Fruit fly (Drosophila melanogaster) whole organism, wandering third instar larva: ENCODE results near the gene Toll-9.

Experiments
- Abd-B ChIP-seq: fragments of >200 bp; optimal IDR thresholded peaks from 2 replicates; lab custom pipeline; 2017; ENCODE audit warnings: missing biosample characterization, missing genetic modification characterization
- CG32264 ChIP-seq: fragments of 200-800 bp; sonication (Bioruptor generic); optimal IDR thresholded peaks from 2 replicates; lab custom pipeline; 2016; ENCODE audit warnings: missing biosample characterization, missing genetic modification characterization
- CG9705 ChIP-seq: fragments of 200-800 bp; sonication (Bioruptor generic); optimal IDR thresholded peaks from 2 replicates; lab custom pipeline; 2018; ENCODE audit warnings: missing biosample characterization, mild to moderate bottlenecking, missing genetic modification characterization
- CrebA ChIP-seq: fragments of 200-800 bp; sonication (Bioruptor generic); optimal IDR thresholded peaks from 2 replicates; lab custom pipeline; 2016; ENCODE audit warnings: missing biosample characterization, mild to moderate bottlenecking, missing genetic modification characterization, borderline replicate concordance
- Dfd ChIP-seq: fragments of >200 bp; optimal IDR thresholded peaks from 2 replicates; lab custom pipeline; 2017; ENCODE audit warnings: missing biosample characterization, missing genetic modification characterization
- Dif ChIP-seq: fragments of 200-275, 200-300 bp; sonication (Bioruptor generic); optimal IDR thresholded peaks from 2 replicates; lab custom pipeline; 2018; ENCODE audit warnings: missing biosample characterization, missing genetic modification characterization; ENCODE audit not compliant: partially characterized antibody
- GATAd ChIP-seq: sonication (Bioruptor generic); optimal IDR thresholded peaks from 2 replicates; lab custom pipeline; 2016; ENCODE audit warnings: missing biosample characterization, missing genetic modification characterization
- HLH106 ChIP-seq: fragments of 200-800 bp; optimal IDR thresholded peaks from 3 replicates; lab custom pipeline; 2019; ENCODE audit warnings: missing biosample characterization, mild to moderate bottlenecking, missing genetic modification characterization, moderate library complexity
- Hnf4 ChIP-seq: fragments of 200-800 bp; sonication (Bioruptor generic); optimal IDR thresholded peaks from 2 replicates; lab custom pipeline; 2016; ENCODE audit warnings: missing biosample characterization, mild to moderate bottlenecking, missing genetic modification characterization
- Hr78 ChIP-seq: fragments of >200 bp; optimal IDR thresholded peaks from 2 replicates; lab custom pipeline; 2017; ENCODE audit warnings: missing biosample characterization, missing genetic modification characterization
- Hr83 ChIP-seq: fragments of 200-300 bp; sonication (Bioruptor generic); optimal IDR thresholded peaks from 2 replicates; lab custom pipeline; 2016; ENCODE audit warnings: missing biosample characterization, mild to moderate bottlenecking, missing genetic modification characterization, moderate library complexity; ENCODE audit not compliant: poor library complexity, severe bottlenecking
- Jra ChIP-seq: sonication (Bioruptor generic); optimal IDR thresholded peaks from 2 replicates; lab custom pipeline; 2016; ENCODE audit warnings: missing biosample characterization, missing genetic modification characterization
- Mio ChIP-seq: sonication (Bioruptor generic); optimal IDR thresholded peaks from 2 replicates; lab custom pipeline; 2016; ENCODE audit warnings: missing biosample characterization, missing genetic modification characterization
- Myc ChIP-seq: fragments of >200 bp; optimal IDR thresholded peaks from 2 replicates; lab custom pipeline; 2017
- N ChIP-seq: fragments of >200 bp; optimal IDR thresholded peaks from 2 replicates; lab custom pipeline; 2018; ENCODE audit warnings: missing biosample characterization, missing external identifiers, missing genetic modification characterization
- OdsH ChIP-seq: fragments of 200-800 bp; sonication (Bioruptor generic); optimal IDR thresholded peaks from 2 replicates; lab custom pipeline; 2016; ENCODE audit warnings: missing biosample characterization, mild to moderate bottlenecking, missing genetic modification characterization
- Rel ChIP-seq, 2 experiments: fragments of 200-800 bp; sonication (Bioruptor generic) in 1 of 2; optimal IDR thresholded peaks; 2 replicates in 1 of 2; 3 replicates in 1 of 2; lab custom pipeline; 2016 to 2019; ENCODE audit warnings: mild to moderate bottlenecking in 2 of 2, missing biosample characterization in 2 of 2, missing genetic modification characterization in 2 of 2, moderate library complexity in 1 of 2
- Sp1 ChIP-seq: fragments of 200-800 bp; sonication (Bioruptor generic); optimal IDR thresholded peaks from 3 replicates; lab custom pipeline; 2019; ENCODE audit warnings: missing biosample characterization, mild to moderate bottlenecking, missing genetic modification characterization, moderate library complexity
- Vsx2 ChIP-seq: fragments of 200-300, 225-300 bp; sonication (Bioruptor generic); optimal IDR thresholded peaks from 2 replicates; lab custom pipeline; 2018; ENCODE audit warnings: missing biosample characterization, missing genetic modification characterization; ENCODE audit not compliant: partially characterized antibody
- br ChIP-seq: fragments of 200-800 bp; sonication (Bioruptor generic); optimal IDR thresholded peaks from 2 replicates; lab custom pipeline; 2016; ENCODE audit warnings: missing biosample characterization, missing genetic modification characterization
- brk ChIP-seq: fragments of 200-800 bp; sonication (Bioruptor generic); optimal IDR thresholded peaks from 2 replicates; lab custom pipeline; 2016; ENCODE audit warnings: missing biosample characterization, mild to moderate bottlenecking, missing genetic modification characterization
- dl ChIP-seq, 2 experiments: fragments of 175-275, 200-275 bp in 1 of 2; fragments of 200-275 bp in 1 of 2; sonication (Bioruptor generic); optimal IDR thresholded peaks; lab custom pipeline; 2018; ENCODE audit warnings: mild to moderate bottlenecking in 2 of 2, missing biosample characterization in 2 of 2, missing genetic modification characterization in 2 of 2, moderate library complexity in 2 of 2; ENCODE audit not compliant: partially characterized antibody in 2 of 2, insufficient read depth in 1 of 2
- dmrt93B ChIP-seq: fragments of 200-800 bp; sonication (Bioruptor generic); optimal IDR thresholded peaks from 2 replicates; lab custom pipeline; 2018; ENCODE audit warnings: missing biosample characterization, mild to moderate bottlenecking, missing genetic modification characterization
- dsf ChIP-seq: sonication (Bioruptor generic); optimal IDR thresholded peaks from 2 replicates; lab custom pipeline; 2016; ENCODE audit warnings: missing biosample characterization, missing genetic modification characterization, borderline replicate concordance
- ey ChIP-seq: fragments of 200-800 bp; sonication (Bioruptor generic); optimal IDR thresholded peaks from 2 replicates; lab custom pipeline; 2016; ENCODE audit warnings: missing biosample characterization, missing genetic modification characterization
- foxo ChIP-seq, 2 experiments: fragments of 200-800 bp; sonication (Bioruptor generic); optimal IDR thresholded peaks; 2 replicates in 1 of 2; 3 replicates in 1 of 2; lab custom pipeline; 2016 to 2017; ENCODE audit warnings: missing biosample characterization in 2 of 2, missing genetic modification characterization in 2 of 2
- fru ChIP-seq: fragments of 200-800 bp; sonication (Bioruptor generic); optimal IDR thresholded peaks from 3 replicates; lab custom pipeline; 2016; ENCODE audit warnings: missing biosample characterization, mild to moderate bottlenecking, missing genetic modification characterization
- h ChIP-seq: fragments of 200-800 bp; sonication (Bioruptor generic); optimal IDR thresholded peaks from 3 replicates; lab custom pipeline; 2016; ENCODE audit warnings: missing biosample characterization, mild to moderate bottlenecking, missing genetic modification characterization
- jim ChIP-seq: fragments of 175-275, 200-325 bp; sonication (Bioruptor generic); optimal IDR thresholded peaks from 2 replicates; lab custom pipeline; 2016; ENCODE audit warnings: missing biosample characterization, mild to moderate bottlenecking, missing genetic modification characterization
- lola ChIP-seq: fragments of >200 bp; optimal IDR thresholded peaks from 2 replicates; lab custom pipeline; 2017; ENCODE audit warnings: missing biosample characterization, missing genetic modification characterization
- pan ChIP-seq: fragments of >200 bp; optimal IDR thresholded peaks from 2 replicates; lab custom pipeline; 2017
- psq ChIP-seq: fragments of 200-800 bp; sonication (Bioruptor generic); optimal IDR thresholded peaks from 3 replicates; lab custom pipeline; 2017; ENCODE audit warnings: missing biosample characterization, mild to moderate bottlenecking, missing genetic modification characterization, moderate library complexity
- rgr ChIP-seq: fragments of 200-800 bp; sonication (Bioruptor generic); optimal IDR thresholded peaks from 3 replicates; lab custom pipeline; 2016; ENCODE audit warnings: missing biosample characterization, mild to moderate bottlenecking, missing genetic modification characterization
- sage ChIP-seq: fragments of 200-800 bp; sonication (Bioruptor generic); optimal IDR thresholded peaks from 2 replicates; lab custom pipeline; 2016; ENCODE audit warnings: missing biosample characterization, mild to moderate bottlenecking, missing genetic modification characterization
- sv ChIP-seq: fragments of 200-800 bp; sonication (Bioruptor generic); optimal IDR thresholded peaks from 3 replicates; lab custom pipeline; 2016; ENCODE audit warnings: missing biosample characterization, missing genetic modification characterization
- tai ChIP-seq: sonication (Bioruptor generic); optimal IDR thresholded peaks from 2 replicates; lab custom pipeline; 2016; ENCODE audit warnings: missing biosample characterization, missing genetic modification characterization
- usp ChIP-seq: fragments of >200 bp; optimal IDR thresholded peaks from 2 replicates; lab custom pipeline; 2017; ENCODE audit warnings: missing biosample characterization, missing genetic modification characterization
- woc ChIP-seq: sonication (Bioruptor generic); optimal IDR thresholded peaks from 2 replicates; lab custom pipeline; 2016; ENCODE audit warnings: missing biosample characterization, mild to moderate bottlenecking, missing genetic modification characterization

Gene Toll-9

dm6 chr3L:20347762-20348580, 18.6 kb downstream of the Toll-9 start, which contains the start of the genes Rbbp5 and eRF1:
TSS of gene Rbbp5 (minus strand) at chr3L:20347942.
TSS of gene eRF1 (plus strand) at chr3L:20348355.
- peak; percentile 71 for TF ChIP-seq h
- no peak for TF ChIP-seq GATAd (GFP tag; lab: Kevin White, UChicago)
- TF ChIP-seq usp (GFP tag; lab: Kevin White, UChicago): no peak
- TF ChIP-seq Jra (GFP tag; lab: Kevin White, UChicago): peak; percentile 82
- no peak for TF ChIP-seq Rel (GFP tag; optimal IDR thresholded peaks at IDR 0.05; lab: Kevin White, UChicago)
- TF ChIP-seq Rel (tag; optimal IDR thresholded peaks at IDR 0.05; lab: Kevin White, UChicago): no peak
- no peak for TF ChIP-seq Vsx2 (GFP tag; lab: Kevin White, UChicago)
- peak in 1 of 2 experiments; percentile 86 for TF ChIP-seq foxo (GFP tag; optimal IDR thresholded peaks at IDR 0.05; lab: Kevin White, UChicago)
- peak; percentile 80 for TF ChIP-seq woc (GFP tag; lab: Kevin White, UChicago)
- no peak for TF ChIP-seq N (GFP tag; lab: Kevin White, UChicago)
- TF ChIP-seq br (GFP tag; lab: Kevin White, UChicago): peak; percentile 45
- TF ChIP-seq CG32264 (GFP tag; lab: Kevin White, UChicago): no peak
- TF ChIP-seq lola (GFP tag; lab: Kevin White, UChicago): no peak
- no peak for TF ChIP-seq CrebA (GFP tag; lab: Kevin White, UChicago)
- peak; percentile 48 for TF ChIP-seq dsf (GFP tag; lab: Kevin White, UChicago)
- TF ChIP-seq ey (GFP tag; lab: Kevin White, UChicago): peak; percentile 60
- peak; percentile 39 for TF ChIP-seq CG9705
- peak; percentile 83 for TF ChIP-seq sv
- TF ChIP-seq pan (lab: Kevin White, UChicago): no peak
- TF ChIP-seq dmrt93B: no peak
- TF ChIP-seq Dif (GFP tag; lab: Kevin White, UChicago): no peak
- peak; percentile 42 for TF ChIP-seq jim (GFP tag; lab: Kevin White, UChicago)
- TF ChIP-seq Hr83 (GFP tag; lab: Kevin White, UChicago): peak; percentile 70
- no peak for TF ChIP-seq Abd-B (GFP tag; lab: Kevin White, UChicago)
- TF ChIP-seq Dfd (GFP tag; lab: Kevin White, UChicago): no peak
- peak; percentile 54 for TF ChIP-seq sage (GFP tag; lab: Kevin White, UChicago)
- peak; percentile 4 for TF ChIP-seq Myc (lab: Kevin White, UChicago)
- TF ChIP-seq Hnf4 (GFP tag; lab: Kevin White, UChicago): peak; percentile 82
- TF ChIP-seq Hr78 (GFP tag; lab: Kevin White, UChicago): no peak
- peak; percentile 84 for TF ChIP-seq tai (GFP tag; lab: Kevin White, UChicago)
- no peak for TF ChIP-seq Mio
- peak; percentile 81 for TF ChIP-seq HLH106 (tag; lab: Kevin White, UChicago)
- peak; percentile 72 for TF ChIP-seq OdsH (GFP tag; lab: Kevin White, UChicago)
- peak; percentile 74 for TF ChIP-seq psq
- peak; percentile 83 for TF ChIP-seq brk
- no peak for TF ChIP-seq dl (GFP tag; optimal IDR thresholded peaks at IDR 0.05; lab: Kevin White, UChicago; ENCODE audit: insufficient read depth in 1 of 2, partially characterized antibody in 2 of 2)
- peak; percentile 71 for TF ChIP-seq fru
- TF ChIP-seq rgr (GFP tag; lab: Kevin White, UChicago): peak; percentile 71
- peak; percentile 75 for TF ChIP-seq Sp1

dm6 chr3L:20342334-20342733, 24.2 kb downstream of the Toll-9 start, which contains the start of gene Spn77Bc:
TSS of gene Spn77Bc (plus strand) at chr3L:20342634.
- TF ChIP-seq dl (GFP tag; optimal IDR thresholded peaks at IDR 0.05; lab: Kevin White, UChicago; ENCODE audit: insufficient read depth in 1 of 2, partially characterized antibody in 2 of 2) (no peak), Myc (lab: Kevin White, UChicago) (no peak), Hr83 (GFP tag; lab: Kevin White, UChicago) (no peak), Sp1 (no peak), sv (no peak), foxo (GFP tag; optimal IDR thresholded peaks at IDR 0.05; lab: Kevin White, UChicago) (no peak), Vsx2 (GFP tag; lab: Kevin White, UChicago) (no peak), Rel (GFP tag; optimal IDR thresholded peaks at IDR 0.05; lab: Kevin White, UChicago) (no peak), Rel (tag; optimal IDR thresholded peaks at IDR 0.05; lab: Kevin White, UChicago) (no peak)
